Worm (Caenorhabditis elegans) whole organism, late embryonic: Measurements from ENCODE around the gene gcsh-1.

Source experiments
- C08G9.2 ChIP-seq: sonication (generic microtip); optimal IDR thresholded peaks from 2 replicates; lab custom pipeline; 2016; ENCODE audit warnings: mild to moderate bottlenecking, missing genetic modification characterization, moderate library complexity, missing compliant biosample characterization
- T23F11.4 ChIP-seq: fragments of 200-800 bp; sonication (Bioruptor generic); optimal IDR thresholded peaks from 2 replicates; lab custom pipeline; 2018; ENCODE audit warnings: mild to moderate bottlenecking, missing genetic modification characterization, missing compliant biosample characterization
- ceh-14 ChIP-seq: sonication (generic microtip); optimal IDR thresholded peaks from 2 replicates; lab custom pipeline; 2016; ENCODE audit warnings: missing genotype, missing genetic modification characterization, missing compliant biosample characterization
- ceh-18 ChIP-seq: sonication (generic microtip); optimal IDR thresholded peaks from 2 replicates; lab custom pipeline; 2016; ENCODE audit warnings: missing genetic modification characterization, missing compliant biosample characterization
- ceh-24 ChIP-seq: sonication (generic microtip); optimal IDR thresholded peaks from 2 replicates; lab custom pipeline; 2016; ENCODE audit warnings: mild to moderate bottlenecking, missing genetic modification characterization, missing compliant biosample characterization
- ceh-31 ChIP-seq: sonication (generic microtip); optimal IDR thresholded peaks from 2 replicates; lab custom pipeline; 2016; ENCODE audit warnings: missing genetic modification characterization, missing compliant biosample characterization
- ceh-45 ChIP-seq: fragments of 200-800 bp; sonication (Bioruptor generic); IDR thresholded peaks from 2 replicates; pipeline ENCODE4 v1.3.6; 2022; ENCODE audit warnings: missing genetic modification reagents, missing genetic modification characterization, missing compliant biosample characterization
- ceh-48 ChIP-seq: sonication (generic microtip); optimal IDR thresholded peaks from 2 replicates; lab custom pipeline; 2016; ENCODE audit warnings: missing genetic modification characterization, inconsistent platforms, missing compliant biosample characterization
- dmd-4 ChIP-seq: sonication (generic microtip); optimal IDR thresholded peaks from 2 replicates; lab custom pipeline; 2016; ENCODE audit warnings: borderline replicate concordance, missing genetic modification characterization, missing compliant biosample characterization
- dve-1 ChIP-seq: sonication (generic microtip); optimal IDR thresholded peaks from 2 replicates; lab custom pipeline; 2017; ENCODE audit warnings: antibody characterized with exemption, mild to moderate bottlenecking, missing genetic modification characterization, missing compliant biosample characterization
- ets-4 ChIP-seq: sonication (generic microtip); optimal IDR thresholded peaks from 2 replicates; lab custom pipeline; 2016; ENCODE audit warnings: missing genetic modification characterization, missing compliant biosample characterization
- eyg-1 ChIP-seq: sonication (generic microtip); optimal IDR thresholded peaks from 2 replicates; lab custom pipeline; 2016; ENCODE audit warnings: missing genotype, missing genetic modification characterization, missing compliant biosample characterization
- fax-1 ChIP-seq: sonication (generic microtip); optimal IDR thresholded peaks from 2 replicates; lab custom pipeline; 2016; ENCODE audit warnings: missing genotype, missing genetic modification characterization, missing compliant biosample characterization
- gmeb-2 ChIP-seq: sonication (generic microtip); optimal IDR thresholded peaks from 2 replicates; lab custom pipeline; 2016; ENCODE audit warnings: missing genetic modification characterization, inconsistent platforms, missing compliant biosample characterization
- hlh-13 ChIP-seq: fragments of 200-800 bp; sonication (Bioruptor generic); optimal IDR thresholded peaks from 2 replicates; lab custom pipeline; 2018; ENCODE audit warnings: mild to moderate bottlenecking, missing genetic modification characterization, missing compliant biosample characterization
- hlh-30 ChIP-seq: sonication (generic microtip); optimal IDR thresholded peaks from 2 replicates; lab custom pipeline; 2017; ENCODE audit warnings: antibody characterized with exemption, missing genetic modification characterization, missing compliant biosample characterization; ENCODE audit not compliant: insufficient read depth
- hlh-6 ChIP-seq: sonication (generic microtip); optimal IDR thresholded peaks from 2 replicates; lab custom pipeline; 2016; ENCODE audit warnings: missing genotype, missing genetic modification characterization, missing compliant biosample characterization
- madf-2 ChIP-seq: sonication (generic microtip); optimal IDR thresholded peaks from 2 replicates; lab custom pipeline; 2017; ENCODE audit warnings: missing genetic modification characterization, missing compliant biosample characterization
- nhr-232 ChIP-seq: sonication (generic microtip); optimal IDR thresholded peaks from 2 replicates; lab custom pipeline; 2016; ENCODE audit warnings: missing genetic modification characterization, missing compliant biosample characterization
- npax-4 ChIP-seq: sonication (generic microtip); optimal IDR thresholded peaks from 2 replicates; lab custom pipeline; 2016; ENCODE audit warnings: missing genetic modification characterization, missing compliant biosample characterization
- pha-4 ChIP-seq: fragments of 150-350 bp; optimal IDR thresholded peaks from 2 replicates; lab custom pipeline; 2018; ENCODE audit warnings: missing biosample characterization, missing genetic modification reagents, missing genetic modification characterization
- pqm-1 ChIP-seq: sonication (generic microtip); optimal IDR thresholded peaks from 2 replicates; lab custom pipeline; 2016; ENCODE audit warnings: missing genetic modification characterization, missing compliant biosample characterization
- pros-1 ChIP-seq: fragments of 150-350 bp; optimal IDR thresholded peaks from 2 replicates; lab custom pipeline; 2014; ENCODE audit warnings: missing biosample characterization, missing genetic modification reagents, missing genetic modification characterization
- ref-2 ChIP-seq: sonication (generic microtip); optimal IDR thresholded peaks from 2 replicates; lab custom pipeline; 2016; ENCODE audit warnings: missing genetic modification characterization, missing compliant biosample characterization
- rnt-1 ChIP-seq: sonication (generic microtip); optimal IDR thresholded peaks from 2 replicates; lab custom pipeline; 2016; ENCODE audit warnings: missing genetic modification characterization, missing compliant biosample characterization
- sdc-2 ChIP-seq: sonication (generic microtip); optimal IDR thresholded peaks from 2 replicates; lab custom pipeline; 2016; ENCODE audit warnings: missing genotype, missing genetic modification characterization, missing compliant biosample characterization
- sox-4 ChIP-seq: sonication (generic microtip); optimal IDR thresholded peaks from 2 replicates; lab custom pipeline; 2017; ENCODE audit warnings: mild to moderate bottlenecking, missing genetic modification characterization, inconsistent platforms, missing compliant biosample characterization
- syd-9 ChIP-seq: sonication (generic microtip); optimal IDR thresholded peaks from 2 replicates; lab custom pipeline; 2016; ENCODE audit warnings: mild to moderate bottlenecking, missing genetic modification characterization, moderate library complexity, missing compliant biosample characterization
- tbx-2 ChIP-seq: sonication (generic microtip); optimal IDR thresholded peaks from 2 replicates; lab custom pipeline; 2016; ENCODE audit warnings: missing genetic modification characterization, missing compliant biosample characterization
- ttx-3 ChIP-seq: sonication (generic microtip); optimal IDR thresholded peaks from 2 replicates; lab custom pipeline; 2016; ENCODE audit warnings: missing genetic modification reagents, missing genetic modification characterization, missing compliant biosample characterization
- unc-42 ChIP-seq: sonication (generic microtip); optimal IDR thresholded peaks from 2 replicates; lab custom pipeline; 2016; ENCODE audit warnings: missing genotype, missing genetic modification characterization, missing compliant biosample characterization
- unc-55 ChIP-seq: sonication (generic microtip); optimal IDR thresholded peaks from 2 replicates; lab custom pipeline; 2017; ENCODE audit warnings: missing biosample characterization, missing genetic modification reagents, missing genetic modification characterization
- ztf-16 ChIP-seq: sonication (generic microtip); optimal IDR thresholded peaks from 2 replicates; lab custom pipeline; 2017; ENCODE audit warnings: missing genetic modification characterization, missing compliant biosample characterization

gcsh-1 gene

DNA sequence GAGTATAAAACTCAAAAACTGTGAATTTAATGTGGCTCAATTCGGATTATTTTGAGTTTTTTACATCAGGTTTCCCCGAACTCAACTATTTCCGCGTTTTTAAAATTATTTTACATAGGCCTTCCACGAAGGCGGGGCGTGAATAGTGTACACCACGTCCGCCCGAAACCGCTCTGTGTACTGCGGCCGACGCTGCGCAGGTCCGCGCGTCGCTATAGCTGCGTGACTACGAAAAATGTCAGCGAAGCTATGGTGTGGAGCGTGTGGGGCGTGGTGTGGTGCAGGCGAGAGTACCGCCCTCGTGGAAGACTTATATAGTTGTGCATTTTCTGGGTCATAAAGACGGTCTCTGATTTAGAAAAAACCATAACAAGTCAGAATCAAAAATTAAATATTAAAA is 3.0 kb upstream of the gcsh-1 start:
- no peak for TF ChIP-seq sdc-2 (tag; lab: Kevin White, UChicago)

DNA sequence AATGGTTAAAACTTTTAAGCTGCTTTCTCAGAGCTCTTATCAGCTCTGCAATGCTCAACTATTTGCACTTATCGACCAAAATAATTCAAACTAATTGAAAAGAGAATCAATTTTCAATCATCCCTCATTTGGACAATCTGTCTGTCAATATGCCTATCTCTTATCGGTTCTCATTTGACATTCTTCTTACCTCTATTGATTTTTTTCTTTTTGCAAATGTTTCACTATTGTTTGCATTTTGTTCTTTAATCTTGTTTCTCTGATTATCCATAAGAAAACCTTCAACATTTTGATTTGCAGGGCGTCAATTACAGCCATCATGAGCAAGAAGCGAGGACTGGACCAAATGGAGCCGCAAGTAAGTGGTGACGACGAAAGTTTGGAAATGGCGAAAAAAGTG is 1.7 kb upstream of the gcsh-1 start, which contains the start of gene D1025.10:
Gene D1025.10 (plus strand): TSS at position 301 of the 400 bp plus-strand sequence.
- TF ChIP-seq ceh-48 (tag; lab: Kevin White, UChicago) (no peak), hlh-6 (tag; lab: Kevin White, UChicago) (no peak), ztf-16 (no peak), dve-1 (no peak), hlh-13 (GFP tag; lab: Kevin White, UChicago) (no peak), ceh-31 (no peak), sox-4 (tag; lab: Kevin White, UChicago) (no peak), pha-4 (tag; lab: Kevin White, UChicago) (no peak), ets-4 (tag; lab: Kevin White, UChicago) (no peak), madf-2 (tag; lab: Kevin White, UChicago) (no peak), T23F11.4 (GFP tag; lab: Kevin White, UChicago) (no peak)

DNA sequence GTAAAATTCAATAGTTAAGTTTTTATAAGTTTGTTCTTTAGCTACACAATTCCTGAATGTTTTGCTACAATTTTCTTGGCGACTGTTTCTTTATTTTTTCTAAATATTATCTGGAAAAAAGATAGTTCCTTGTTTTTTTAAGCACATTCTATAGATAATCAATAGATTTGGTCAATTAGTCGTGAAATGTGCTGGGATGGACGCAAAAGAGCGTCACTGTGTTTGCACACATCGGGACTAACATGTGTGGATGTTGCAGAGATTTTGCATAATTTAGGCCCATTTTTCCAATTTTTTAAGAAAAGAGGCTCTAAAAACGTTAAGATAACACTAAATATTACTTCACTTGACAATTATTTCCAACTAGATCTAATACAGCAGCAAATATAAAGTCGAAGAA is 1.4 kb downstream of the gcsh-1 start:
- TF ChIP-seq pros-1 (tag; lab: Kevin White, UChicago) (no peak), ttx-3 (peak; percentile 32), unc-42 (tag; lab: Kevin White, UChicago) (peak; percentile 77), ceh-48 (tag; lab: Kevin White, UChicago) (peak; percentile 95), sdc-2 (tag; lab: Kevin White, UChicago) (peak; percentile 24)
- TF ChIP-seq, all 69 proteins: peak for 4

DNA sequence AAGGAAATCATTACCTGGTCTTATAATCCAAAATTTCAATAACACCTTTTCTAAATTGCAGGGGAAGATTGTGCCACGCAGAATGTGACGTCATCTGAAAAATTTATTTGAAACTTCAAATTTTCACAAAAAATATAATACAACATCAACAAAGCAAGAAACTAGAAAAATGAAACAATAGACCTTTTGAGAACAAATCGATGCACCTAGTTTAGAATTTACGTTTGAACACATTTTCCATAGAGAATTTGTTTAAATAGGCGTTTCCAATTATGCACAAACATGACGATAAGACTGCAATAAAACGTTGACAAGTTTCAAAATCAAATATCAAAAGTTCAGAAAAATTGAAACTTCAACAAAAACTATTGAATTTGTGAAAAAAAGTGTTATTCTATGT is 2.1 kb downstream of the gcsh-1 start, which contains the start of gene fbxa-141:
Gene fbxa-141 (minus strand): TSS at position 101 of the 400 bp plus-strand sequence.
- no peak for TF ChIP-seq sdc-2 (tag; lab: Kevin White, UChicago)
- no peak for TF ChIP-seq ceh-45 (GFP tag; lab: Robert Waterston, UW)
- no peak for TF ChIP-seq hlh-30
- no peak for TF ChIP-seq gmeb-2
- TF ChIP-seq pqm-1 (tag; lab: Kevin White, UChicago), result no peak

DNA sequence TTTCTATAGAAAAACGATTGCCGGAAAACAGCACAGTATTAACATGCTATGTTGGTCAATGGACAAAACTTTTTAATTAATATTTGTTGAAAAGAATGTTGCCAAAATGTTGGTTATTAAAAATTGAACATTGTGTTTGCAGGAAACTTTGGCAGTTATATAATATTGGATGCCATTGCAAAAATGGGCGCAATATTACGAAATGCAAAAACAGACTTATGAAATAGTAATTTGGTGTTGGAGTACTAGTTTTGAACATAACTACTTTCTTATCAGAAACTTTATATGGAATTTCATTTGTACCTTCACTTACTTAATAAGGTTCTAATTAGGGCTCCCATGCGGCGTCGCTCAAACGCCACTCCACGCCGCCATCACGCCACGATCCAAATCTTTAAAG is 4.5 kb downstream of the gcsh-1 start:
- TF ChIP-seq dmd-4 (tag; lab: Kevin White, UChicago) (no peak), ceh-48 (tag; lab: Kevin White, UChicago) (no peak), C08G9.2 (tag; lab: Kevin White, UChicago) (no peak), syd-9 (no peak), ceh-24 (no peak), tbx-2 (no peak), ref-2 (tag; lab: Kevin White, UChicago) (no peak), T23F11.4 (GFP tag; lab: Kevin White, UChicago) (no peak), gmeb-2 (no peak), ttx-3 (no peak), unc-55 (GFP tag; lab: Kevin White, UChicago) (no peak), nhr-232 (tag; lab: Kevin White, UChicago) (no peak), fax-1 (tag; lab: Kevin White, UChicago) (no peak), sdc-2 (tag; lab: Kevin White, UChicago) (no peak), ceh-14 (tag; lab: Kevin White, UChicago) (no peak), pqm-1 (tag; lab: Kevin White, UChicago) (no peak)

ce11 chrX:14508823-14509259 is 6.0 kb downstream of the gcsh-1 start:
- no peak for TF ChIP-seq npax-4 (tag; lab: Kevin White, UChicago)
- TF ChIP-seq rnt-1 (tag; lab: Kevin White, UChicago), result peak; percentile 36
- no peak for TF ChIP-seq eyg-1 (tag; lab: Kevin White, UChicago)
- TF ChIP-seq unc-55 (GFP tag; lab: Kevin White, UChicago), result peak; percentile 38
- no peak for TF ChIP-seq gmeb-2
- peak; percentile 61 for TF ChIP-seq ceh-18 (tag; lab: Kevin White, UChicago)
